Fruit fly (Drosophila melanogaster): ENCODE data around the gene CG43736.
A peak's percentile ranks its signal among the peaks of the same experiment; 100 is the strongest.

The CG43736 gene

dm6 chrX:6856332-6856995 is 7.2 kb upstream of the CG43736 start (continued):
- peak; percentile 51 for TF ChIP-seq CG13775 (GFP tag; optimal IDR thresholded peaks at IDR 0.05)
- TF ChIP-seq dmrt99B (tag; optimal IDR thresholded peaks at IDR 0.05): peak; percentile 85
- peak; percentile 58 for TF ChIP-seq CG31224 (GFP tag; IDR thresholded peaks at IDR 0.05)
- TF ChIP-seq Fer2 (tag; optimal IDR thresholded peaks at IDR 0.05): no peak
- TF ChIP-seq Side (GFP tag; optimal IDR thresholded peaks at IDR 0.05): no peak
- peak; percentile 79; the same call in 2 of the 3 replicates for TF ChIP-seq CG11456 (GFP tag; IDR thresholded peaks at IDR 0.05)
- peak; percentile 76 for TF ChIP-seq ap (GFP tag; IDR thresholded peaks at IDR 0.05)
- no peak for TF ChIP-seq p53 (GFP tag; optimal IDR thresholded peaks at IDR 0.05)
- TF ChIP-seq Kr (GFP tag; optimal IDR thresholded peaks at IDR 0.05): no peak
- TF ChIP-seq ATbp (GFP tag; optimal IDR thresholded peaks at IDR 0.05): peak; percentile 76
- TF ChIP-seq danr (GFP tag; IDR thresholded peaks at IDR 0.05): no peak
- peak; percentile 63 for TF ChIP-seq CG7556 (GFP tag; optimal IDR thresholded peaks at IDR 0.05)
- 0 out of 3 replicates have a peak, but pooled peaks have one; percentile 33 for TF ChIP-seq CG6175 (GFP tag; IDR thresholded peaks at IDR 0.05)
- peak; percentile 26; the same call in 1 of the 4 replicates for TF ChIP-seq Gug (GFP tag; IDR thresholded peaks at IDR 0.05)
- peak; percentile 33; the same call in 1 of the 3 replicates for TF ChIP-seq sr (GFP tag; IDR thresholded peaks at IDR 0.05)
- TF ChIP-seq hb (GFP tag; IDR thresholded peaks at IDR 0.05; ENCODE audit: partially characterized antibody): no peak
- TF ChIP-seq CG2875 (GFP tag; optimal IDR thresholded peaks at IDR 0.05): peak; percentile 32
- peak; percentile 71 for TF ChIP-seq gsb-n (tag; optimal IDR thresholded peaks at IDR 0.05)
- peak; percentile 75 for TF ChIP-seq Ssrp (tag; optimal IDR thresholded peaks at IDR 0.05)
- TF ChIP-seq CG1647 (GFP tag; optimal IDR thresholded peaks at IDR 0.05): no peak
- TF ChIP-seq CG15696 (tag; optimal IDR thresholded peaks at IDR 0.05): no peak
- peak; percentile 35 for TF ChIP-seq Ets65A (GFP tag)
- TF ChIP-seq CG13624 (GFP tag; optimal IDR thresholded peaks at IDR 0.05): no peak
- TF ChIP-seq disco-r (GFP tag; optimal IDR thresholded peaks at IDR 0.05): no peak
- TF ChIP-seq wor (GFP tag; IDR thresholded peaks at IDR 0.05): peak; percentile 42
- TF ChIP-seq dm (GFP tag; optimal IDR thresholded peaks at IDR 0.05): no peak
- TF ChIP-seq sqz (GFP tag; optimal IDR thresholded peaks at IDR 0.05): no peak
- peak; percentile 43; the same call in 1 of the 2 replicates for TF ChIP-seq CG14014 (GFP tag; IDR thresholded peaks at IDR 0.05)
- no peak for TF ChIP-seq Bteb2 (GFP tag; optimal IDR thresholded peaks at IDR 0.05)
- TF ChIP-seq gro (GFP tag; optimal IDR thresholded peaks at IDR 0.05): no peak
- TF ChIP-seq corto (GFP tag; optimal IDR thresholded peaks at IDR 0.05): no peak
- no peak for TF ChIP-seq B-H2 (GFP tag; optimal IDR thresholded peaks at IDR 0.05)
- no peak for TF ChIP-seq Antp (GFP tag; optimal IDR thresholded peaks at IDR 0.05)
- peak; percentile 4 for TF ChIP-seq HHEX (GFP tag; optimal IDR thresholded peaks at IDR 0.05)
- peak; percentile 18 for TF ChIP-seq CrebB (tag; optimal IDR thresholded peaks at IDR 0.05)
- no peak for TF ChIP-seq CG8359 (GFP tag; optimal IDR thresholded peaks at IDR 0.05; ENCODE audit: borderline replicate concordance)
- TF ChIP-seq CG11695 (GFP tag; IDR thresholded peaks at IDR 0.05): peak; percentile 79
- TF ChIP-seq CG2199 (GFP tag; IDR thresholded peaks at IDR 0.05): no peak
- peak; percentile 45 for TF ChIP-seq HmgZ (tag; optimal IDR thresholded peaks at IDR 0.05)
- TF ChIP-seq Hand (GFP tag; optimal IDR thresholded peaks at IDR 0.05): no peak
- peak; percentile 47; the same call in 1 of the 2 replicates for TF ChIP-seq CG11085 (GFP tag; IDR thresholded peaks at IDR 0.05)
- peak; percentile 85 for TF ChIP-seq CG2678 (tag; optimal IDR thresholded peaks at IDR 0.05)
- TF ChIP-seq usp (GFP tag; optimal IDR thresholded peaks at IDR 0.05): no peak
- TF ChIP-seq CG16779 (GFP tag; IDR thresholded peaks at IDR 0.05): no peak
- TF ChIP-seq CG4854 (GFP tag; optimal IDR thresholded peaks at IDR 0.05): no peak
- no peak for TF ChIP-seq ham (GFP tag; IDR thresholded peaks at IDR 0.05)
- TF ChIP-seq CG5180 (GFP tag; optimal IDR thresholded peaks at IDR 0.05): peak; percentile 16
- peak; percentile 63 for TF ChIP-seq CG10366 (GFP tag; IDR thresholded peaks at IDR 0.05)
- TF ChIP-seq CG30403 (GFP tag; optimal IDR thresholded peaks at IDR 0.05): peak; percentile 64
- TF ChIP-seq jing (GFP tag; optimal IDR thresholded peaks at IDR 0.05): no peak

All from whole organism, embryonic.